Worm (Caenorhabditis elegans) whole organism, L2 larva: Measurements from ENCODE around the gene W01C8.1.
A peak's percentile ranks its signal among the peaks of the same experiment; 100 is the strongest.

ENCODE experiments used
- C34F6.9 ChIP-seq: fragments of 150-350 bp; optimal IDR thresholded peaks from 2 replicates; lab custom pipeline; 2014; ENCODE audit warnings: missing biosample characterization, missing genetic modification characterization
- F13H6.1 ChIP-seq: sonication (generic microtip); optimal IDR thresholded peaks from 2 replicates; lab custom pipeline; 2016; ENCODE audit warnings: missing genetic modification characterization, missing compliant biosample characterization
- R02D3.7 ChIP-seq: fragments of 150-350 bp; optimal IDR thresholded peaks from 2 replicates; lab custom pipeline; 2014; ENCODE audit warnings: missing biosample characterization, missing genetic modification characterization
- ZK546.5 ChIP-seq: sonication (generic microtip); optimal IDR thresholded peaks from 2 replicates; lab custom pipeline; 2017; ENCODE audit warnings: missing biosample characterization, missing genetic modification characterization
- aly-2 ChIP-seq: fragments of 150-350 bp; optimal IDR thresholded peaks from 2 replicates; lab custom pipeline; 2014; ENCODE audit warnings: missing biosample characterization, missing genetic modification characterization
- ama-1 ChIP-seq: fragments of 150-350 bp; optimal IDR thresholded peaks from 2 replicates; lab custom pipeline; 2018; ENCODE audit warnings: inconsistent platforms
- ceh-16 ChIP-seq: fragments of 150-350 bp; optimal IDR thresholded peaks from 2 replicates; lab custom pipeline; 2014; ENCODE audit warnings: missing biosample characterization, missing genetic modification characterization
- ceh-82 ChIP-seq: fragments of 150-350 bp; optimal IDR thresholded peaks from 2 replicates; lab custom pipeline; 2014; ENCODE audit warnings: missing biosample characterization, missing genetic modification characterization
- elt-1 ChIP-seq: fragments of 150-350 bp; optimal IDR thresholded peaks from 2 replicates; lab custom pipeline; 2014; ENCODE audit warnings: missing biosample characterization, missing genetic modification characterization
- elt-3 ChIP-seq: sonication (generic microtip); optimal IDR thresholded peaks from 2 replicates; lab custom pipeline; 2017; ENCODE audit warnings: missing biosample characterization, missing genetic modification characterization
- gmeb-1 ChIP-seq: fragments of 150-350 bp; optimal IDR thresholded peaks from 2 replicates; lab custom pipeline; 2014; ENCODE audit warnings: missing biosample characterization, missing genetic modification characterization
- lin-11 ChIP-seq: fragments of 150-350 bp; sonication (generic microtip); optimal IDR thresholded peaks from 2 replicates; lab custom pipeline; 2014; ENCODE audit warnings: missing biosample characterization, missing genetic modification characterization, inconsistent platforms, mixed read lengths
- lin-39 ChIP-seq: fragments of 150-350 bp; optimal IDR thresholded peaks from 2 replicates; lab custom pipeline; 2014; ENCODE audit warnings: missing biosample characterization, missing genetic modification reagents, missing genetic modification characterization
- mab-5 ChIP-seq: fragments of 150-350 bp; optimal IDR thresholded peaks from 2 replicates; lab custom pipeline; 2014; ENCODE audit warnings: missing biosample characterization, missing genetic modification characterization
- mdl-1 ChIP-seq, 2 experiments: fragments of 150-350 bp in 1 of 2; sonication (generic microtip) in 1 of 2; optimal IDR thresholded peaks; 2 replicates each; lab custom pipeline; 2017; ENCODE audit warnings: missing biosample characterization in 2 of 2, missing genetic modification characterization in 2 of 2
- nhr-10 ChIP-seq: sonication (generic microtip); optimal IDR thresholded peaks from 2 replicates; lab custom pipeline; 2017; ENCODE audit warnings: missing biosample characterization, missing genetic modification characterization
- nhr-11 ChIP-seq: fragments of 150-350 bp; optimal IDR thresholded peaks from 2 replicates; lab custom pipeline; 2014; ENCODE audit warnings: missing biosample characterization, missing genetic modification characterization
- nhr-12 ChIP-seq: fragments of 150-350 bp; optimal IDR thresholded peaks from 2 replicates; lab custom pipeline; 2014; ENCODE audit warnings: missing biosample characterization, missing genetic modification characterization
- nhr-129 ChIP-seq: fragments of 150-350 bp; optimal IDR thresholded peaks from 2 replicates; lab custom pipeline; 2014; ENCODE audit warnings: missing biosample characterization, missing genetic modification characterization
- nhr-21 ChIP-seq: fragments of 150-350 bp; optimal IDR thresholded peaks from 2 replicates; lab custom pipeline; 2014; ENCODE audit warnings: missing biosample characterization, missing genetic modification characterization
- nhr-23 ChIP-seq: fragments of 150-350 bp; optimal IDR thresholded peaks from 2 replicates; lab custom pipeline; 2014; ENCODE audit warnings: missing biosample characterization, missing genetic modification reagents, missing genetic modification characterization
- nhr-237 ChIP-seq: fragments of 150-350 bp; optimal IDR thresholded peaks from 2 replicates; lab custom pipeline; 2014; ENCODE audit warnings: missing biosample characterization, missing genetic modification characterization
- nhr-25 ChIP-seq: fragments of 150-350 bp; sonication (generic microtip); optimal IDR thresholded peaks from 3 replicates; lab custom pipeline; 2014; ENCODE audit warnings: missing biosample characterization, missing genetic modification characterization
- nhr-6 ChIP-seq: fragments of 150-350 bp; optimal IDR thresholded peaks from 2 replicates; lab custom pipeline; 2014; ENCODE audit warnings: missing biosample characterization, missing genetic modification characterization
- peb-1 ChIP-seq: fragments of 150-350 bp; optimal IDR thresholded peaks from 2 replicates; lab custom pipeline; 2014; ENCODE audit warnings: missing biosample characterization, missing genetic modification characterization
- sem-4 ChIP-seq: fragments of 150-350 bp; optimal IDR thresholded peaks from 2 replicates; lab custom pipeline; 2014; ENCODE audit warnings: missing biosample characterization, missing genetic modification reagents, missing genetic modification characterization
- skn-1 ChIP-seq: sonication (generic microtip); optimal IDR thresholded peaks from 2 replicates; lab custom pipeline; 2017; ENCODE audit warnings: missing biosample characterization, missing genetic modification characterization
- sma-3 ChIP-seq: sonication (generic microtip); optimal IDR thresholded peaks from 2 replicates; lab custom pipeline; 2016; ENCODE audit warnings: missing genetic modification reagents, missing genetic modification characterization, missing compliant biosample characterization
- sma-9 ChIP-seq, 2 experiments: fragments of 150-350 bp in 1 of 2; sonication (generic microtip) in 1 of 2; optimal IDR thresholded peaks; 2 replicates each; lab custom pipeline; 2014 to 2016; ENCODE audit warnings: missing genetic modification characterization in 2 of 2, mild to moderate bottlenecking in 1 of 2, missing biosample characterization in 1 of 2, missing compliant biosample characterization in 1 of 2, missing genetic modification reagents in 1 of 2, moderate library complexity in 1 of 2
- snpc-4 ChIP-seq: fragments of 150-350 bp; optimal IDR thresholded peaks from 2 replicates; lab custom pipeline; 2014; ENCODE audit warnings: missing biosample characterization, missing genetic modification characterization
- unc-39 ChIP-seq: fragments of 150-350 bp; optimal IDR thresholded peaks from 2 replicates; lab custom pipeline; 2014; ENCODE audit warnings: missing biosample characterization, missing genetic modification characterization
- unc-55 ChIP-seq: fragments of 150-350 bp; sonication (generic microtip); optimal IDR thresholded peaks from 3 replicates; lab custom pipeline; 2014; ENCODE audit warnings: missing biosample characterization, missing genetic modification reagents, missing genetic modification characterization
- unc-62 ChIP-seq: fragments of 150-350 bp; optimal IDR thresholded peaks from 2 replicates; lab custom pipeline; 2014; ENCODE audit warnings: missing biosample characterization, missing genetic modification reagents, missing genetic modification characterization
- zag-1 ChIP-seq: fragments of 150-350 bp; optimal IDR thresholded peaks from 2 replicates; lab custom pipeline; 2014; ENCODE audit warnings: missing biosample characterization, missing genetic modification characterization
- ztf-11 ChIP-seq: sonication (generic microtip); optimal IDR thresholded peaks from 2 replicates; lab custom pipeline; 2017; ENCODE audit warnings: missing biosample characterization, missing genetic modification characterization

The W01C8.1 gene

ce11 chrX:5692099-5692498 is at the start of gene W01C8.1:
TSS of gene W01C8.1 (plus strand) at chrX:5692399.
- TF ChIP-seq C34F6.9 (tag; lab: Kevin White, UChicago) (no peak), R02D3.7 (no peak), nhr-23 (tag; lab: Kevin White, UChicago) (no peak), mdl-1 (tag; optimal IDR thresholded peaks at IDR 0.05; lab: Kevin White, UChicago) (no peak), nhr-129 (no peak), nhr-11 (no peak), ama-1 (no peak), unc-39 (tag; lab: Kevin White, UChicago) (no peak), peb-1 (tag; lab: Kevin White, UChicago) (no peak), sem-4 (tag; lab: Kevin White, UChicago) (no peak), lin-11 (no peak)

- TF ChIP-seq sma-9 (GFP tag; optimal IDR thresholded peaks at IDR 0.05; lab: Kevin White, UChicago) (no peak), sma-9 (tag; optimal IDR thresholded peaks at IDR 0.05; lab: Kevin White, UChicago) (no peak)
These were observed 48.1 kb upstream of the W01C8.1 start for ce11 chrX:5644112-5644511.

- TF ChIP-seq unc-39 (tag; lab: Kevin White, UChicago), result no peak
- TF ChIP-seq nhr-21, result peak; percentile 81
- TF ChIP-seq nhr-6, result no peak
- peak; percentile 9 to 13 for TF ChIP-seq mdl-1 (tag; optimal IDR thresholded peaks at IDR 0.05; lab: Kevin White, UChicago)
- peak; percentile 49 for TF ChIP-seq sma-9 (GFP tag; optimal IDR thresholded peaks at IDR 0.05; lab: Kevin White, UChicago)
- no peak for TF ChIP-seq sma-9 (tag; optimal IDR thresholded peaks at IDR 0.05; lab: Kevin White, UChicago)
- TF ChIP-seq nhr-23 (tag; lab: Kevin White, UChicago), result no peak
- no peak for TF ChIP-seq snpc-4
- TF ChIP-seq skn-1, result no peak
- TF ChIP-seq gmeb-1 (tag; lab: Kevin White, UChicago), result peak; percentile 22
- no peak for TF ChIP-seq F13H6.1 (tag; lab: Kevin White, UChicago)
- no peak for TF ChIP-seq mab-5 (tag; lab: Kevin White, UChicago)
- TF ChIP-seq lin-39 (tag; lab: Kevin White, UChicago), result no peak
- TF ChIP-seq nhr-25, result peak; percentile 73
- no peak for TF ChIP-seq elt-1 (tag; lab: Kevin White, UChicago)
- TF ChIP-seq nhr-12, result no peak
These were observed 46.6 kb upstream of the W01C8.1 start for ce11 chrX:5645606-5646005.

- TF ChIP-seq nhr-6, result no peak
- TF ChIP-seq aly-2 (tag; lab: Kevin White, UChicago), result no peak
- TF ChIP-seq ZK546.5 (tag; lab: Kevin White, UChicago), result no peak
- TF ChIP-seq ceh-16 (tag; lab: Kevin White, UChicago), result no peak
- no peak for TF ChIP-seq nhr-129
- TF ChIP-seq mdl-1 (tag; optimal IDR thresholded peaks at IDR 0.05; lab: Kevin White, UChicago), result no peak
- TF ChIP-seq nhr-25, result no peak
These were observed 45.2 kb upstream of the W01C8.1 start, which contains the start of gene T22B7.3 for ce11 chrX:5646951-5647423. TSS of gene T22B7.3 (plus strand) at chrX:5647373.

ce11 chrX:5647884-5648283 is 44.3 kb upstream of the W01C8.1 start, which contains the start of gene srv-7:
TSS of gene srv-7 (minus strand) at chrX:5647984.
- TF ChIP-seq ama-1, result no peak
- TF ChIP-seq nhr-6, result no peak
- TF ChIP-seq unc-55 (GFP tag; lab: Kevin White, UChicago), result no peak
- TF ChIP-seq nhr-23 (tag; lab: Kevin White, UChicago), result no peak
- TF ChIP-seq unc-62 (GFP tag; lab: Kevin White, UChicago), result no peak
- no peak for TF ChIP-seq lin-39 (tag; lab: Kevin White, UChicago)
- no peak for TF ChIP-seq nhr-237 (tag; lab: Kevin White, UChicago)
- TF ChIP-seq sma-3 (GFP tag; lab: Kevin White, UChicago), result no peak
- no peak for TF ChIP-seq nhr-21
- no peak for TF ChIP-seq lin-11
- no peak for TF ChIP-seq nhr-10 (tag; lab: Kevin White, UChicago)
- TF ChIP-seq elt-1 (tag; lab: Kevin White, UChicago), result no peak
- no peak for TF ChIP-seq mab-5 (tag; lab: Kevin White, UChicago)
- TF ChIP-seq ztf-11 (tag; lab: Kevin White, UChicago), result no peak
- no peak for TF ChIP-seq elt-3
- TF ChIP-seq ceh-82 (tag; lab: Kevin White, UChicago), result no peak
- no peak for TF ChIP-seq zag-1 (tag; lab: Kevin White, UChicago)
